Fruit fly (Drosophila melanogaster) whole organism, embryonic: ENCODE measurements around the gene CG18661.

Experiments
- Aef1 ChIP-seq: fragments of 200-800 bp; sonication (Bioruptor generic); IDR thresholded peaks from 3 replicates; pipeline ENCODE4 v1.3.6; 2022; ENCODE audit warnings: missing biosample characterization, missing genetic modification characterization
- Bdp1 ChIP-seq: fragments of 200-800 bp; sonication (Bioruptor generic); optimal IDR thresholded peaks from 3 replicates; lab custom pipeline; 2016; ENCODE audit warnings: missing biosample characterization, missing genetic modification characterization
- CG10321 ChIP-seq: fragments of 200-800 bp; sonication (Bioruptor generic); IDR thresholded peaks from 2 replicates; pipeline ENCODE4 v1.3.6; 2022; ENCODE audit warnings: missing biosample characterization, missing genetic modification characterization
- CG10959 ChIP-seq: fragments of 200-800 bp; sonication (Bioruptor generic); IDR thresholded peaks from 2 replicates; pipeline ENCODE4 v1.3.6; 2022; ENCODE audit warnings: missing biosample characterization, missing genetic modification characterization
- CG12104 ChIP-seq: fragments of 200-800 bp; sonication (Bioruptor generic); optimal IDR thresholded peaks from 3 replicates; lab custom pipeline; 2016; ENCODE audit warnings: missing biosample characterization, missing genetic modification characterization
- CG12659 ChIP-seq: fragments of 200-800 bp; sonication (Bioruptor generic); optimal IDR thresholded peaks from 3 replicates; lab custom pipeline; 2017; ENCODE audit warnings: mild to moderate bottlenecking, missing biosample characterization, missing genetic modification reagents, missing genetic modification characterization
- CG12769 ChIP-seq: fragments of 200-800 bp; sonication (Bioruptor generic); optimal IDR thresholded peaks from 2 replicates; lab custom pipeline; 2019; ENCODE audit warnings: missing biosample characterization, mild to moderate bottlenecking, missing genetic modification characterization, moderate library complexity
- CG14014 ChIP-seq: fragments of 200-800 bp; sonication (Bioruptor generic); IDR thresholded peaks from 2 replicates; pipeline ENCODE4 v1.3.6; 2022; ENCODE audit warnings: missing biosample characterization, missing genetic modification characterization
- CG14050 ChIP-seq: fragments of 200-800 bp; sonication (Bioruptor generic); IDR thresholded peaks from 3 replicates; pipeline ENCODE4 v1.3.6; 2022; ENCODE audit warnings: missing biosample characterization, missing genetic modification characterization
- CG18011 ChIP-seq: fragments of 200-800 bp; sonication (Bioruptor generic); optimal IDR thresholded peaks from 2 replicates; lab custom pipeline; 2017; ENCODE audit warnings: missing biosample characterization, missing genetic modification characterization, mild to moderate bottlenecking, moderate library complexity, missing genotype
- CG18476 ChIP-seq: fragments of 200-800 bp; sonication (Bioruptor generic); optimal IDR thresholded peaks from 2 replicates; lab custom pipeline; 2016; ENCODE audit warnings: missing biosample characterization, mild to moderate bottlenecking, missing genetic modification characterization
- CG18599 ChIP-seq: fragments of 200-800 bp; sonication (Bioruptor generic); optimal IDR thresholded peaks from 3 replicates; lab custom pipeline; 2017; ENCODE audit warnings: missing biosample characterization, missing genetic modification characterization, mild to moderate bottlenecking, moderate library complexity, missing genetic modification reagents
- CG2199 ChIP-seq: fragments of 200-800 bp; sonication (Bioruptor generic); IDR thresholded peaks from 3 replicates; pipeline ENCODE4 v1.3.6; 2022; ENCODE audit warnings: missing biosample characterization, missing genetic modification characterization
- CG4404 ChIP-seq: fragments of 200-800 bp; sonication (Bioruptor generic); IDR thresholded peaks from 2 replicates; pipeline ENCODE4 v1.3.6; 2022; ENCODE audit warnings: missing biosample characterization, missing genetic modification characterization
- CG4854 ChIP-seq: fragments of 200-800 bp; sonication (Bioruptor generic); optimal IDR thresholded peaks from 2 replicates; lab custom pipeline; 2016; ENCODE audit warnings: missing biosample characterization, missing genetic modification characterization, inconsistent platforms
- CG7556 ChIP-seq: fragments of 200-800 bp; sonication (Bioruptor generic); optimal IDR thresholded peaks from 2 replicates; lab custom pipeline; 2017; ENCODE audit warnings: missing biosample characterization, mild to moderate bottlenecking, missing genetic modification characterization
- CG8089 ChIP-seq: fragments of 200-800 bp; sonication (Bioruptor generic); optimal IDR thresholded peaks from 3 replicates; lab custom pipeline; 2016; ENCODE audit warnings: missing biosample characterization, missing genetic modification characterization
- CG8944 ChIP-seq: fragments of 200-800 bp; sonication (Bioruptor generic); optimal IDR thresholded peaks from 3 replicates; lab custom pipeline; 2016; ENCODE audit warnings: missing biosample characterization, missing genetic modification characterization
- CG9817 ChIP-seq: fragments of 200-800 bp; sonication (Bioruptor generic); optimal IDR thresholded peaks from 2 replicates; lab custom pipeline; 2018; ENCODE audit warnings: missing biosample characterization, mild to moderate bottlenecking, missing genetic modification characterization, moderate library complexity
- CkIIα-i1 ChIP-seq: fragments of 200-800 bp; sonication (Bioruptor generic); IDR thresholded peaks from 2 replicates; pipeline ENCODE4 v1.3.6; 2022; ENCODE audit warnings: missing biosample characterization, missing genetic modification characterization
- H2.0 ChIP-seq: fragments of 200-800 bp; sonication (Bioruptor generic); IDR thresholded peaks from 2 replicates; pipeline ENCODE4 v1.3.6; 2022; ENCODE audit warnings: missing biosample characterization, missing genetic modification characterization
- Lim3 ChIP-seq: fragments of 200-800 bp; sonication (Bioruptor generic); IDR thresholded peaks from 2 replicates; pipeline ENCODE4 v1.3.6; 2022; ENCODE audit warnings: missing biosample characterization, missing genetic modification characterization
- Lpt ChIP-seq: fragments of >200 bp; optimal IDR thresholded peaks from 2 replicates; lab custom pipeline; 2018; ENCODE audit warnings: missing biosample characterization, missing genetic modification characterization
- MTF-1 ChIP-seq: fragments of 200-800 bp; sonication (Bioruptor generic); optimal IDR thresholded peaks from 2 replicates; lab custom pipeline; 2018; ENCODE audit warnings: missing biosample characterization, mild to moderate bottlenecking, missing genetic modification characterization, borderline replicate concordance
- NK7.1 ChIP-seq: fragments of 200-800 bp; sonication (Bioruptor generic); optimal IDR thresholded peaks from 3 replicates; lab custom pipeline; 2016; ENCODE audit warnings: missing biosample characterization, missing genetic modification characterization
- Nf-YA ChIP-seq: fragments of 200-800 bp; sonication (Bioruptor generic); IDR thresholded peaks from 2 replicates; pipeline ENCODE4 v1.3.6; 2022; ENCODE audit warnings: missing biosample characterization, missing genetic modification characterization
- TFAM ChIP-seq: fragments of 200-800 bp; sonication (Bioruptor generic); optimal IDR thresholded peaks from 2 replicates; lab custom pipeline; 2017; ENCODE audit warnings: missing biosample characterization, missing genetic modification characterization, inconsistent platforms
- ap ChIP-seq: fragments of 200-800 bp; sonication (Bioruptor generic); IDR thresholded peaks from 2 replicates; pipeline ENCODE4 v1.3.6; 2022; ENCODE audit warnings: missing biosample characterization, missing genetic modification characterization
- bowl ChIP-seq: fragments of 200-800 bp; sonication (Bioruptor generic); IDR thresholded peaks from 2 replicates; pipeline ENCODE4 v1.3.6; 2022; ENCODE audit warnings: missing biosample characterization, missing genetic modification characterization
- crp ChIP-seq, 2 experiments: fragments of 200-800 bp; sonication (Bioruptor generic); optimal IDR thresholded peaks; 2 replicates in 1 of 2; 3 replicates in 1 of 2; lab custom pipeline; 2017; ENCODE audit warnings: missing biosample characterization in 2 of 2, missing genetic modification characterization in 2 of 2, mild to moderate bottlenecking in 1 of 2, moderate library complexity in 1 of 2
- dysf ChIP-seq: fragments of 200-800 bp; sonication (Bioruptor generic); IDR thresholded peaks from 3 replicates; pipeline ENCODE4 v1.3.6; 2022; ENCODE audit warnings: missing biosample characterization, missing genetic modification characterization
- en ChIP-seq: fragments of 200-800 bp; sonication (Bioruptor generic); optimal IDR thresholded peaks from 2 replicates; lab custom pipeline; 2016; ENCODE audit warnings: missing biosample characterization, missing genetic modification characterization
- esg ChIP-seq: fragments of 200-800 bp; sonication (Bioruptor generic); conservative IDR thresholded peaks from 2 replicates; pipeline ENCODE4 v1.3.6; 2022; ENCODE audit warnings: missing biosample characterization, missing genetic modification characterization
- eve ChIP-seq, 2 experiments: fragments of >200 bp; optimal IDR thresholded peaks; 2 replicates each; lab custom pipeline; 2017; ENCODE audit warnings: missing biosample characterization in 2 of 2, missing genetic modification characterization in 2 of 2
- eyg ChIP-seq: fragments of 200-800 bp; sonication (Bioruptor generic); optimal IDR thresholded peaks from 3 replicates; lab custom pipeline; 2016; ENCODE audit warnings: missing biosample characterization, missing genetic modification characterization
- her ChIP-seq: fragments of 200-800 bp; sonication (Bioruptor generic); optimal IDR thresholded peaks from 2 replicates; lab custom pipeline; 2016; ENCODE audit warnings: missing biosample characterization, missing genetic modification characterization
- jing ChIP-seq: fragments of 200-800 bp; sonication (Bioruptor generic); optimal IDR thresholded peaks from 2 replicates; lab custom pipeline; 2018; ENCODE audit warnings: missing biosample characterization, mild to moderate bottlenecking, missing genetic modification characterization
- lilli ChIP-seq: fragments of 200-800 bp; sonication (Bioruptor generic); optimal IDR thresholded peaks from 3 replicates; lab custom pipeline; 2016; ENCODE audit warnings: missing biosample characterization, missing genetic modification characterization
- lov ChIP-seq, 2 experiments: fragments of 200-800 bp in 1 of 2; fragments of >200 bp in 1 of 2; sonication (Bioruptor generic) in 1 of 2; IDR thresholded peaks in 1 of 2; optimal IDR thresholded peaks in 1 of 2; 2 replicates in 1 of 2; 3 replicates in 1 of 2; pipeline versions ENCODE4 v1.3.6 to Lab custom; 2017 to 2022; ENCODE audit warnings: missing biosample characterization in 1 of 2, missing genetic modification characterization in 1 of 2
- luna ChIP-seq: fragments of 200-800 bp; sonication (Bioruptor generic); optimal IDR thresholded peaks from 2 replicates; lab custom pipeline; 2016; ENCODE audit warnings: missing biosample characterization, missing genetic modification characterization
- mld ChIP-seq: fragments of 200-800 bp; sonication (Bioruptor generic); IDR thresholded peaks from 3 replicates; pipeline ENCODE4 v1.3.6; 2022; ENCODE audit warnings: missing biosample characterization, missing genetic modification characterization; ENCODE audit not compliant: partially characterized antibody
- row ChIP-seq: fragments of 200-800 bp; sonication (Bioruptor generic); IDR thresholded peaks from 3 replicates; pipeline ENCODE4 v1.3.6; 2022; ENCODE audit warnings: missing biosample characterization, missing genetic modification characterization
- salm ChIP-seq: fragments of 200-800 bp; sonication (Bioruptor generic); optimal IDR thresholded peaks from 2 replicates; lab custom pipeline; 2018; ENCODE audit warnings: missing biosample characterization, mild to moderate bottlenecking, missing genetic modification characterization
- sens-2 ChIP-seq: fragments of 200-800 bp; sonication (Bioruptor generic); IDR thresholded peaks from 2 replicates; pipeline ENCODE4 v1.3.6; 2022; ENCODE audit warnings: missing biosample characterization, missing genetic modification characterization
- sima ChIP-seq: fragments of 200-800 bp; sonication (Bioruptor generic); optimal IDR thresholded peaks from 2 replicates; lab custom pipeline; 2016; ENCODE audit warnings: missing biosample characterization, missing genetic modification characterization
- slou ChIP-seq: fragments of 200-800 bp; sonication (Bioruptor generic); optimal IDR thresholded peaks from 3 replicates; lab custom pipeline; 2016; ENCODE audit warnings: missing biosample characterization, missing genetic modification characterization
- sna ChIP-seq: fragments of 200-800 bp; sonication (Bioruptor generic); IDR thresholded peaks from 2 replicates; pipeline ENCODE4 v1.3.6; 2022; ENCODE audit warnings: missing biosample characterization, missing genetic modification characterization; ENCODE audit not compliant: partially characterized antibody
- tll ChIP-seq, 2 experiments: fragments of 200-800 bp in 1 of 2; fragments of >200 bp in 1 of 2; sonication (Bioruptor generic) in 1 of 2; optimal IDR thresholded peaks; 2 replicates each; lab custom pipeline; 2017 to 2019; ENCODE audit warnings: missing biosample characterization in 2 of 2, missing genetic modification characterization in 2 of 2, mild to moderate bottlenecking in 1 of 2, moderate library complexity in 1 of 2
- tx ChIP-seq: fragments of 200-800 bp; sonication (Bioruptor generic); optimal IDR thresholded peaks from 2 replicates; lab custom pipeline; 2016; ENCODE audit warnings: missing biosample characterization, missing genetic modification characterization
- vnd ChIP-seq: fragments of 200-800 bp; sonication (Bioruptor generic); IDR thresholded peaks from 3 replicates; pipeline ENCODE4 v1.3.6; 2022; ENCODE audit warnings: missing biosample characterization, missing genetic modification characterization; ENCODE audit not compliant: partially characterized antibody

The CG18661 gene

DNA sequence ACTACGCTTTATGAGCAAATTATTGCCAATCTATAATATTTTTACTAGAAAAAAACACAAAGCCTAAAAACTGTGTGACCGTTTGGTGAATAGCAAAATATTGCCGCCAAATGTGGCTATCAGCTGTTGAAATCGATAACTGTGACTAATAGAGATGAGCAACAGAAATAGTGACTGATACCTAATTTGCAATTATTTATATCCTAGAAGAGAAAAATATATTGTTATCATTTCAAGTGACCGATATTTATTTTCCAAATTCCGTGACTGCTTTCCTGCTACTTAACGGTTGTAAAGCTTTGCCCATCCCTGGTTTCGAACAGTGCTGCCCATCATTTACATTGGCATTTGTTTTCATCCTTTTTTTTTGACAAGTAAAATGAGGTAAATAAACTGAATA is at the start of gene CG18661, which contains the start of gene alien (continued):
- TF ChIP-seq CG14014: peak; percentile 88
- peak; percentile 84 for TF ChIP-seq CG12769 (tag; lab: Kevin White, UChicago)
- peak; percentile 92 for TF ChIP-seq bowl (GFP tag; lab: Robert Waterston, UW)
- TF ChIP-seq CG8944: peak; percentile 79
- TF ChIP-seq Aef1 (GFP tag; lab: Robert Waterston, UW): peak; percentile 98
- TF ChIP-seq CG18011 (GFP tag; lab: Kevin White, UChicago): peak; percentile 61
- TF ChIP-seq tx (GFP tag; lab: Kevin White, UChicago): peak; percentile 95
- TF ChIP-seq slou: peak; percentile 93
- TF ChIP-seq CG4854 (GFP tag; lab: Kevin White, UChicago): peak; percentile 59
- TF ChIP-seq row (GFP tag; lab: Robert Waterston, UW): peak; percentile 97
- peak; percentile 98 for TF ChIP-seq esg (GFP tag; lab: Robert Waterston, UW)
- peak; percentile 21 for TF ChIP-seq salm (tag; lab: Kevin White, UChicago)
- peak; percentile 46 for TF ChIP-seq NK7.1 (GFP tag; lab: Kevin White, UChicago)
- no peak for TF ChIP-seq MTF-1 (GFP tag; lab: Kevin White, UChicago)
- no peak for TF ChIP-seq lov (optimal IDR thresholded peaks at IDR 0.05; lab: Kevin White, UChicago)
- TF ChIP-seq lov (GFP tag; IDR thresholded peaks at IDR 0.05; lab: Robert Waterston, UW): peak; percentile 85
- TF ChIP-seq CG2199 (GFP tag; lab: Robert Waterston, UW): peak; percentile 80; the same call in 2 of the 3 replicates
- peak; percentile 91 for TF ChIP-seq CG14050 (GFP tag; lab: Robert Waterston, UW)
- TF ChIP-seq CG18476 (GFP tag; lab: Kevin White, UChicago): peak; percentile 22
- TF ChIP-seq sens-2 (GFP tag; lab: Robert Waterston, UW): peak; percentile 92
- peak; percentile 30 for TF ChIP-seq CG7556 (GFP tag; lab: Kevin White, UChicago)
- TF ChIP-seq H2.0 (GFP tag; lab: Robert Waterston, UW): peak; percentile 98
- TF ChIP-seq CG10959 (GFP tag; lab: Robert Waterston, UW): peak; percentile 88
- TF ChIP-seq CkIIα-i1 (GFP tag; lab: Robert Waterston, UW): 0 out of 2 replicates have a peak, but pooled peaks have one; percentile 64
- TF ChIP-seq Lim3 (GFP tag; lab: Robert Waterston, UW): peak; percentile 82
- TF ChIP-seq CG12104 (GFP tag; lab: Kevin White, UChicago): peak; percentile 43
- TF ChIP-seq mld (GFP tag; lab: Robert Waterston, UW): no peak
- peak; percentile 96 for TF ChIP-seq lilli (GFP tag; lab: Kevin White, UChicago)
- no peak for TF ChIP-seq TFAM (GFP tag; lab: Kevin White, UChicago)
- TF ChIP-seq CG4404 (GFP tag; lab: Robert Waterston, UW): peak; percentile 87
- no peak for TF ChIP-seq eve (GFP tag; optimal IDR thresholded peaks at IDR 0.05; lab: Kevin White, UChicago)
- TF ChIP-seq jing (GFP tag; lab: Kevin White, UChicago): peak; percentile 87
- peak; percentile 83 for TF ChIP-seq Nf-YA (GFP tag; lab: Robert Waterston, UW)
- peak; percentile 78 for TF ChIP-seq eyg (GFP tag; lab: Kevin White, UChicago)
- TF ChIP-seq en (GFP tag; lab: Kevin White, UChicago): peak; percentile 47
- TF ChIP-seq ap (GFP tag; lab: Robert Waterston, UW): peak; percentile 91
- TF ChIP-seq CG18599 (GFP tag; lab: Kevin White, UChicago): peak; percentile 67
- peak; percentile 25 for TF ChIP-seq Bdp1
- TF ChIP-seq tll (GFP tag; optimal IDR thresholded peaks at IDR 0.05; lab: Kevin White, UChicago): peak in 1 of 2 experiments; percentile 17
- peak; percentile 91 for TF ChIP-seq dysf (GFP tag; lab: Robert Waterston, UW)
- TF ChIP-seq sna (GFP tag; lab: Robert Waterston, UW): 0 out of 2 replicates have a peak, but pooled peaks have one; percentile 14
- TF ChIP-seq CG8089 (GFP tag; lab: Kevin White, UChicago): peak; percentile 69
- TF ChIP-seq Lpt (GFP tag; lab: Kevin White, UChicago): no peak
- peak; percentile 60; the same call in 2 of the 3 replicates for TF ChIP-seq vnd (GFP tag; lab: Robert Waterston, UW)
- peak; percentile 93 for TF ChIP-seq sima (GFP tag; lab: Kevin White, UChicago)
- peak; percentile 78 for TF ChIP-seq her (GFP tag; lab: Kevin White, UChicago)
- TF ChIP-seq CG9817: peak; percentile 85
- TF ChIP-seq CG12659 (GFP tag; lab: Kevin White, UChicago): peak; percentile 82
- peak; percentile 94 for TF ChIP-seq luna (GFP tag; lab: Kevin White, UChicago)
- TF ChIP-seq CG10321 (GFP tag; lab: Robert Waterston, UW): peak; percentile 66
- TF ChIP-seq crp (GFP tag; optimal IDR thresholded peaks at IDR 0.05; lab: Kevin White, UChicago): peak; percentile 83 to 95
